Worm (Caenorhabditis elegans) whole organism, early embryonic: ENCODE data around the gene ZK792.7.

ENCODE experiments used
- B0310.2 ChIP-seq: sonication (generic microtip); optimal IDR thresholded peaks from 2 replicates; lab custom pipeline; 2016; ENCODE audit warnings: mild to moderate bottlenecking, missing genetic modification characterization, missing compliant biosample characterization
- F13C5.2 ChIP-seq: sonication (generic microtip); optimal IDR thresholded peaks from 2 replicates; lab custom pipeline; 2017; ENCODE audit warnings: mild to moderate bottlenecking, missing genetic modification characterization, inconsistent platforms, missing compliant biosample characterization
- aly-1 ChIP-seq: sonication (generic microtip); optimal IDR thresholded peaks from 2 replicates; lab custom pipeline; 2016; ENCODE audit warnings: missing genetic modification characterization, missing compliant biosample characterization
- ama-1 ChIP-seq: fragments of 150-350 bp; optimal IDR thresholded peaks from 2 replicates; lab custom pipeline; 2014
- ceh-13 ChIP-seq: fragments of 200-800 bp; sonication (Bioruptor generic); optimal IDR thresholded peaks from 2 replicates; lab custom pipeline; 2018; ENCODE audit warnings: mild to moderate bottlenecking, missing genetic modification characterization, missing compliant biosample characterization
- ceh-36 ChIP-seq: sonication (generic microtip); optimal IDR thresholded peaks from 2 replicates; lab custom pipeline; 2016; ENCODE audit warnings: missing genetic modification characterization, inconsistent platforms, missing compliant biosample characterization
- ets-7 ChIP-seq: sonication (generic microtip); optimal IDR thresholded peaks from 2 replicates; lab custom pipeline; 2016; ENCODE audit warnings: missing genotype, missing genetic modification characterization, missing compliant biosample characterization
- flt-1 ChIP-seq: fragments of 200-800 bp; sonication (Bioruptor generic); IDR thresholded peaks from 2 replicates; pipeline ENCODE4 v1.3.6; 2022; ENCODE audit warnings: missing genetic modification characterization, missing compliant biosample characterization
- hmbx-1 ChIP-seq: sonication (generic microtip); optimal IDR thresholded peaks from 2 replicates; lab custom pipeline; 2016; ENCODE audit warnings: mild to moderate bottlenecking, missing genetic modification characterization, missing compliant biosample characterization
- hmg-4 ChIP-seq: fragments of 200-800 bp; sonication (Bioruptor generic); optimal IDR thresholded peaks from 2 replicates; lab custom pipeline; 2018; ENCODE audit warnings: mild to moderate bottlenecking, missing genetic modification characterization, missing compliant biosample characterization
- hnd-1 ChIP-seq: sonication (generic microtip); optimal IDR thresholded peaks from 2 replicates; lab custom pipeline; 2016; ENCODE audit warnings: missing genetic modification characterization, missing compliant biosample characterization
- pes-1 ChIP-seq: fragments of 200-800 bp; sonication (Bioruptor generic); IDR thresholded peaks from 2 replicates; pipeline ENCODE4 v1.3.6; 2022; ENCODE audit warnings: missing genetic modification reagents, missing genetic modification characterization, missing compliant biosample characterization
- scrt-1 ChIP-seq: fragments of 200-800 bp; sonication (Bioruptor generic); IDR thresholded peaks from 2 replicates; pipeline ENCODE4 v1.3.6; 2022; ENCODE audit warnings: missing genetic modification characterization, missing compliant biosample characterization
- sea-1 ChIP-seq: fragments of 200-800 bp; sonication (Bioruptor generic); conservative IDR thresholded peaks from 2 replicates; pipeline ENCODE4 v1.3.6; 2022; ENCODE audit warnings: missing genetic modification characterization, missing compliant biosample characterization
- tbx-11 ChIP-seq: fragments of 200-800 bp; sonication (Bioruptor generic); IDR thresholded peaks from 2 replicates; pipeline ENCODE4 v1.3.6; 2022; ENCODE audit warnings: missing genetic modification characterization, missing compliant biosample characterization
- tbx-37 ChIP-seq: fragments of 200-800 bp; sonication (Bioruptor generic); conservative IDR thresholded peaks from 2 replicates; pipeline ENCODE4 v1.3.6; 2022; ENCODE audit warnings: missing genetic modification reagents, missing genetic modification characterization, missing compliant biosample characterization
- tra-4 ChIP-seq: sonication (generic microtip); optimal IDR thresholded peaks from 2 replicates; lab custom pipeline; 2017; ENCODE audit warnings: missing genetic modification characterization, missing compliant biosample characterization

The ZK792.7 gene

ce11 chrIV:11700100-11700499 is 5.9 kb downstream of the ZK792.7 start:
- TF ChIP-seq scrt-1 (GFP tag; lab: Robert Waterston, UW), result no peak

ce11 chrIV:11700752-11701151 is 6.5 kb downstream of the ZK792.7 start, which contains the start of gene dpy-20:
Gene dpy-20, minus strand, starts transcription at chrIV:11700852.
- TF ChIP-seq pes-1 (no peak), flt-1 (GFP tag; lab: Robert Waterston, UW) (no peak), B0310.2 (no peak), tbx-37 (GFP tag; lab: Robert Waterston, UW) (no peak), F13C5.2 (tag; lab: Kevin White, UChicago) (no peak), scrt-1 (GFP tag; lab: Robert Waterston, UW) (no peak), hmg-4 (no peak), ets-7 (no peak), ceh-13 (no peak), ceh-36 (no peak), sea-1 (GFP tag; lab: Robert Waterston, UW) (no peak), ama-1 (lab: Kevin White, UChicago) (no peak), hmbx-1 (no peak), tbx-11 (GFP tag; lab: Robert Waterston, UW) (no peak), tra-4 (tag; lab: Kevin White, UChicago) (no peak), hnd-1 (tag; lab: Kevin White, UChicago) (no peak), aly-1 (tag; lab: Kevin White, UChicago) (no peak)

- TF ChIP-seq ceh-13, result no peak
- no peak for TF ChIP-seq pes-1
- TF ChIP-seq hmbx-1, result no peak
- no peak for TF ChIP-seq ceh-36
- no peak for TF ChIP-seq scrt-1 (GFP tag; lab: Robert Waterston, UW)
- TF ChIP-seq aly-1 (tag; lab: Kevin White, UChicago), result no peak
- no peak for TF ChIP-seq B0310.2
- no peak for TF ChIP-seq hnd-1 (tag; lab: Kevin White, UChicago)
- no peak for TF ChIP-seq tbx-11 (GFP tag; lab: Robert Waterston, UW)
- no peak for TF ChIP-seq F13C5.2 (tag; lab: Kevin White, UChicago)
- TF ChIP-seq ets-7, result no peak
- TF ChIP-seq ama-1 (lab: Kevin White, UChicago), result no peak
- TF ChIP-seq flt-1 (GFP tag; lab: Robert Waterston, UW), result no peak
These were observed 7.6 kb downstream of the ZK792.7 start for ce11 chrIV:11701878-11702277.

- TF ChIP-seq pes-1 (no peak), hmbx-1 (no peak), tbx-37 (GFP tag; lab: Robert Waterston, UW) (no peak), ama-1 (lab: Kevin White, UChicago) (no peak), F13C5.2 (tag; lab: Kevin White, UChicago) (no peak), ceh-36 (no peak), hnd-1 (tag; lab: Kevin White, UChicago) (no peak), tra-4 (tag; lab: Kevin White, UChicago) (no peak), sea-1 (GFP tag; lab: Robert Waterston, UW) (no peak), B0310.2 (no peak), aly-1 (tag; lab: Kevin White, UChicago) (no peak), ceh-13 (no peak), scrt-1 (GFP tag; lab: Robert Waterston, UW) (no peak)
These were observed 9.5 kb downstream of the ZK792.7 start, which contains the start of the genes T22B3.3 and alg-3 for ce11 chrIV:11703685-11704296. Gene T22B3.3, minus strand, starts transcription at chrIV:11703785. Gene alg-3, plus strand, starts transcription at chrIV:11704246.

ce11 chrIV:11710331-11710730 is 16.1 kb downstream of the ZK792.7 start:
- TF ChIP-seq sea-1 (GFP tag; lab: Robert Waterston, UW) (no peak), scrt-1 (GFP tag; lab: Robert Waterston, UW) (no peak), aly-1 (tag; lab: Kevin White, UChicago) (no peak), hmbx-1 (no peak), pes-1 (no peak), F13C5.2 (tag; lab: Kevin White, UChicago) (no peak), ceh-36 (no peak), tbx-37 (GFP tag; lab: Robert Waterston, UW) (no peak), hmg-4 (no peak)

ce11 chrIV:11713289-11713688 is 19.0 kb downstream of the ZK792.7 start:
- TF ChIP-seq B0310.2 (no peak), hnd-1 (tag; lab: Kevin White, UChicago) (no peak), F13C5.2 (tag; lab: Kevin White, UChicago) (no peak), ceh-36 (no peak), hmg-4 (no peak), flt-1 (GFP tag; lab: Robert Waterston, UW) (no peak), ceh-13 (no peak), tra-4 (tag; lab: Kevin White, UChicago) (no peak), scrt-1 (GFP tag; lab: Robert Waterston, UW) (no peak), aly-1 (tag; lab: Kevin White, UChicago) (no peak), sea-1 (GFP tag; lab: Robert Waterston, UW) (no peak), hmbx-1 (no peak), ama-1 (lab: Kevin White, UChicago) (no peak)

- TF ChIP-seq ceh-36 (no peak), ets-7 (no peak), B0310.2 (no peak), aly-1 (tag; lab: Kevin White, UChicago) (no peak), ama-1 (lab: Kevin White, UChicago) (no peak), ceh-13 (no peak), tbx-11 (GFP tag; lab: Robert Waterston, UW) (no peak), F13C5.2 (tag; lab: Kevin White, UChicago) (no peak), tbx-37 (GFP tag; lab: Robert Waterston, UW) (no peak), hnd-1 (tag; lab: Kevin White, UChicago) (no peak)
These were observed 20.5 kb downstream of the ZK792.7 start, which contains the start of gene magi-1 for ce11 chrIV:11714739-11715138. Gene magi-1, plus strand, starts transcription at chrIV:11715039.

ce11 chrIV:11716414-11716813 is 22.2 kb downstream of the ZK792.7 start:
- TF ChIP-seq flt-1 (GFP tag; lab: Robert Waterston, UW), result no peak
- TF ChIP-seq hmg-4, result no peak
- TF ChIP-seq tbx-37 (GFP tag; lab: Robert Waterston, UW), result no peak
- TF ChIP-seq F13C5.2 (tag; lab: Kevin White, UChicago), result no peak
- TF ChIP-seq ama-1 (lab: Kevin White, UChicago), result no peak
- TF ChIP-seq ceh-13, result no peak
- TF ChIP-seq tra-4 (tag; lab: Kevin White, UChicago), result no peak
- TF ChIP-seq ets-7, result no peak
- TF ChIP-seq B0310.2, result no peak
- no peak for TF ChIP-seq tbx-11 (GFP tag; lab: Robert Waterston, UW)
